Fruit fly (Drosophila melanogaster) whole organism, embryonic: ENCODE measurements around the gene CG6830.
A peak's percentile ranks its signal among the peaks of the same experiment; 100 is the strongest.

Source experiments
- Abd-B ChIP-seq: fragments of 200-800 bp; sonication (Bioruptor generic); optimal IDR thresholded peaks from 2 replicates; lab custom pipeline; 2018; ENCODE audit warnings: missing biosample characterization, mild to moderate bottlenecking, missing genetic modification characterization, moderate library complexity
- Asciz ChIP-seq: fragments of 200-800 bp; sonication (Bioruptor generic); optimal IDR thresholded peaks from 2 replicates; lab custom pipeline; 2017; ENCODE audit warnings: missing biosample characterization, mild to moderate bottlenecking, missing genetic modification characterization, missing genetic modification reagents
- CG10543 ChIP-seq: fragments of 200-800 bp; sonication (Bioruptor generic); optimal IDR thresholded peaks from 3 replicates; lab custom pipeline; 2017; ENCODE audit warnings: missing biosample characterization, mild to moderate bottlenecking, missing genetic modification characterization, moderate library complexity
- CG11560 ChIP-seq: fragments of 200-800 bp; sonication (Bioruptor generic); IDR thresholded peaks from 3 replicates; pipeline ENCODE4 v1.3.6; 2022; ENCODE audit warnings: missing biosample characterization, missing genetic modification characterization
- CG12071 ChIP-seq: fragments of 200-800 bp; sonication (Bioruptor generic); optimal IDR thresholded peaks from 3 replicates; lab custom pipeline; 2018; ENCODE audit warnings: missing biosample characterization, mild to moderate bottlenecking, missing genetic modification characterization
- CG12236 ChIP-seq: fragments of 200-800 bp; sonication (Bioruptor generic); optimal IDR thresholded peaks from 2 replicates; lab custom pipeline; 2016; ENCODE audit warnings: missing biosample characterization, missing genetic modification characterization
- CG13296 ChIP-seq: fragments of 200-800 bp; sonication (Bioruptor generic); optimal IDR thresholded peaks from 3 replicates; lab custom pipeline; 2018; ENCODE audit warnings: missing biosample characterization, mild to moderate bottlenecking, missing genetic modification characterization
- CG13894 ChIP-seq: fragments of 200-800 bp; sonication (Bioruptor generic); optimal IDR thresholded peaks from 3 replicates; lab custom pipeline; 2018; ENCODE audit warnings: missing biosample characterization, mild to moderate bottlenecking, missing genetic modification characterization, moderate library complexity
- CG15696 ChIP-seq: fragments of 200-800 bp; sonication (Bioruptor generic); optimal IDR thresholded peaks from 2 replicates; lab custom pipeline; 2019; ENCODE audit warnings: missing biosample characterization, mild to moderate bottlenecking, missing genetic modification characterization, moderate library complexity
- CG17359 ChIP-seq: fragments of 200-800 bp; sonication (Bioruptor generic); optimal IDR thresholded peaks from 3 replicates; lab custom pipeline; 2018; ENCODE audit warnings: missing biosample characterization, mild to moderate bottlenecking, missing genetic modification characterization, moderate library complexity
- CG18476 ChIP-seq: fragments of 200-800 bp; sonication (Bioruptor generic); optimal IDR thresholded peaks from 2 replicates; lab custom pipeline; 2016; ENCODE audit warnings: missing biosample characterization, mild to moderate bottlenecking, missing genetic modification characterization
- CG2678 ChIP-seq: fragments of 200-800 bp; sonication (Bioruptor generic); optimal IDR thresholded peaks from 3 replicates; lab custom pipeline; 2019; ENCODE audit warnings: missing biosample characterization, mild to moderate bottlenecking, missing genetic modification characterization, moderate library complexity
- CG2875 ChIP-seq: fragments of 200-800 bp; sonication (Bioruptor generic); optimal IDR thresholded peaks from 2 replicates; lab custom pipeline; 2017; ENCODE audit warnings: missing biosample characterization, mild to moderate bottlenecking, missing genetic modification characterization, missing genetic modification reagents
- CG3281 ChIP-seq: fragments of 200-800 bp; sonication (Bioruptor generic); optimal IDR thresholded peaks from 3 replicates; lab custom pipeline; 2017; ENCODE audit warnings: missing biosample characterization, mild to moderate bottlenecking, missing genetic modification characterization
- CG34376 ChIP-seq: fragments of 200-800 bp; sonication (Bioruptor generic); optimal IDR thresholded peaks from 2 replicates; lab custom pipeline; 2018; ENCODE audit warnings: missing biosample characterization, mild to moderate bottlenecking, missing genetic modification characterization
- CG6175 ChIP-seq: fragments of 200-800 bp; sonication (Bioruptor generic); IDR thresholded peaks from 3 replicates; pipeline ENCODE4 v1.3.6; 2022; ENCODE audit warnings: missing biosample characterization, missing genetic modification characterization
- CG6813 ChIP-seq: fragments of 200-800 bp; sonication (Bioruptor generic); optimal IDR thresholded peaks from 2 replicates; lab custom pipeline; 2017; ENCODE audit warnings: missing biosample characterization, missing genetic modification characterization, mild to moderate bottlenecking, moderate library complexity, missing genetic modification reagents
- CG7786 ChIP-seq: fragments of 200-800 bp; sonication (Bioruptor generic); optimal IDR thresholded peaks from 2 replicates; lab custom pipeline; 2016; ENCODE audit warnings: missing biosample characterization, missing genetic modification characterization
- CG8290 ChIP-seq, 3 experiments: fragments of 200-800 bp; sonication (Bioruptor generic); optimal IDR thresholded peaks; 2 replicates each; lab custom pipeline; 2016 to 2019; ENCODE audit warnings: missing biosample characterization in 3 of 3, missing genetic modification characterization in 3 of 3, mild to moderate bottlenecking in 2 of 3, moderate library complexity in 1 of 3
- CG8359 ChIP-seq: fragments of 200-800 bp; sonication (Bioruptor generic); optimal IDR thresholded peaks from 2 replicates; lab custom pipeline; 2017; ENCODE audit warnings: missing biosample characterization, mild to moderate bottlenecking, missing genetic modification characterization, borderline replicate concordance
- Dek ChIP-seq: fragments of 200-800 bp; sonication (Bioruptor generic); optimal IDR thresholded peaks from 3 replicates; lab custom pipeline; 2019; ENCODE audit warnings: missing biosample characterization, mild to moderate bottlenecking, missing genetic modification characterization, moderate library complexity
- Dll ChIP-seq: fragments of 200-800 bp; sonication (Bioruptor generic); IDR thresholded peaks from 4 replicates; pipeline ENCODE4 v1.3.6; 2022; ENCODE audit warnings: missing biosample characterization, missing genetic modification characterization; ENCODE audit not compliant: partially characterized antibody
- Fer1 ChIP-seq: fragments of 200-800 bp; sonication (Bioruptor generic); optimal IDR thresholded peaks from 2 replicates; lab custom pipeline; 2017; ENCODE audit warnings: missing biosample characterization, mild to moderate bottlenecking, missing genetic modification characterization
- GATAe ChIP-seq: fragments of 200-800 bp; sonication (Bioruptor generic); conservative IDR thresholded peaks from 2 replicates; pipeline ENCODE4 v1.3.6; 2022; ENCODE audit warnings: missing biosample characterization, missing genetic modification characterization
- Meics ChIP-seq: fragments of 200-800 bp; sonication (Bioruptor generic); optimal IDR thresholded peaks from 2 replicates; lab custom pipeline; 2017; ENCODE audit warnings: missing biosample characterization, mild to moderate bottlenecking, missing genetic modification characterization
- Ssrp ChIP-seq: fragments of 200-800 bp; sonication (Bioruptor generic); optimal IDR thresholded peaks from 2 replicates; lab custom pipeline; 2018; ENCODE audit warnings: missing biosample characterization, mild to moderate bottlenecking, missing genetic modification characterization, moderate library complexity
- bowl ChIP-seq: fragments of 200-800 bp; sonication (Bioruptor generic); IDR thresholded peaks from 2 replicates; pipeline ENCODE4 v1.3.6; 2022; ENCODE audit warnings: missing biosample characterization, missing genetic modification characterization
- crp ChIP-seq, 2 experiments: fragments of 200-800 bp; sonication (Bioruptor generic); optimal IDR thresholded peaks; 2 replicates in 1 of 2; 3 replicates in 1 of 2; lab custom pipeline; 2017; ENCODE audit warnings: missing biosample characterization in 2 of 2, missing genetic modification characterization in 2 of 2, mild to moderate bottlenecking in 1 of 2, moderate library complexity in 1 of 2
- exex ChIP-seq: fragments of 200-800 bp; sonication (Bioruptor generic); optimal IDR thresholded peaks from 4 replicates; lab custom pipeline; 2018; ENCODE audit warnings: missing biosample characterization, mild to moderate bottlenecking, missing genetic modification characterization, moderate library complexity
- ftz-f1 ChIP-seq: fragments of 200-800 bp; sonication (Bioruptor generic); optimal IDR thresholded peaks from 2 replicates; lab custom pipeline; 2016; ENCODE audit warnings: missing biosample characterization, missing genetic modification characterization
- gfzf ChIP-seq: fragments of 200-800 bp; sonication (Bioruptor generic); optimal IDR thresholded peaks from 2 replicates; lab custom pipeline; 2016; ENCODE audit warnings: missing biosample characterization, mild to moderate bottlenecking, missing genetic modification characterization, moderate library complexity
- lab ChIP-seq: fragments of 200-800 bp; sonication (Bioruptor generic); optimal IDR thresholded peaks from 3 replicates; lab custom pipeline; 2017; ENCODE audit warnings: missing biosample characterization, missing genetic modification characterization, mild to moderate bottlenecking, moderate library complexity, missing genetic modification reagents
- mirr ChIP-seq: fragments of 200-800 bp; sonication (Bioruptor generic); optimal IDR thresholded peaks from 3 replicates; lab custom pipeline; 2018; ENCODE audit warnings: missing biosample characterization, mild to moderate bottlenecking, missing genetic modification characterization
- mld ChIP-seq: fragments of 200-800 bp; sonication (Bioruptor generic); IDR thresholded peaks from 3 replicates; pipeline ENCODE4 v1.3.6; 2022; ENCODE audit warnings: missing biosample characterization, missing genetic modification characterization; ENCODE audit not compliant: partially characterized antibody
- pros ChIP-seq: fragments of 200-800 bp; sonication (Bioruptor generic); optimal IDR thresholded peaks from 3 replicates; lab custom pipeline; 2019; ENCODE audit warnings: missing biosample characterization, mild to moderate bottlenecking, missing genetic modification characterization, moderate library complexity
- scrt ChIP-seq: fragments of 200-800 bp; sonication (Bioruptor generic); optimal IDR thresholded peaks from 2 replicates; lab custom pipeline; 2018; ENCODE audit warnings: missing biosample characterization, mild to moderate bottlenecking, missing genetic modification characterization, moderate library complexity
- sd ChIP-seq: fragments of 200-800 bp; sonication (Bioruptor generic); optimal IDR thresholded peaks from 3 replicates; lab custom pipeline; 2018; ENCODE audit warnings: missing biosample characterization, mild to moderate bottlenecking, missing genetic modification characterization, moderate library complexity
- sens ChIP-seq: fragments of 200-800 bp; sonication (Bioruptor generic); peaks from one replicate; lab custom pipeline; 2016; ENCODE audit warnings: missing biosample characterization, missing genetic modification characterization
- sens-2 ChIP-seq: fragments of 200-800 bp; sonication (Bioruptor generic); IDR thresholded peaks from 2 replicates; pipeline ENCODE4 v1.3.6; 2022; ENCODE audit warnings: missing biosample characterization, missing genetic modification characterization
- seq ChIP-seq: fragments of 200-800 bp; sonication (Bioruptor generic); IDR thresholded peaks from 2 replicates; pipeline ENCODE4 v1.3.6; 2022; ENCODE audit warnings: missing biosample characterization, missing genetic modification characterization
- slp2 ChIP-seq: fragments of 200-800 bp; sonication (Bioruptor generic); optimal IDR thresholded peaks from 2 replicates; lab custom pipeline; 2016; ENCODE audit warnings: missing biosample characterization, missing genetic modification characterization
- sqz ChIP-seq: fragments of 200-800 bp; sonication (Bioruptor generic); optimal IDR thresholded peaks from 3 replicates; lab custom pipeline; 2018; ENCODE audit warnings: missing biosample characterization, mild to moderate bottlenecking, missing genetic modification characterization
- sug ChIP-seq: fragments of 200-800 bp; optimal IDR thresholded peaks from 2 replicates; lab custom pipeline; 2019; ENCODE audit warnings: missing biosample characterization, mild to moderate bottlenecking, missing genetic modification characterization, moderate library complexity
- ttk ChIP-seq: fragments of 200-800 bp; sonication (Bioruptor generic); IDR thresholded peaks from 2 replicates; pipeline ENCODE4 v2.1.2; 2022; ENCODE audit warnings: missing biosample characterization, missing genetic modification characterization
- twi ChIP-seq: fragments of 200-800 bp; optimal IDR thresholded peaks from 2 replicates; lab custom pipeline; 2019; ENCODE audit warnings: missing biosample characterization, mild to moderate bottlenecking, missing genetic modification characterization, moderate library complexity
- unpg ChIP-seq: fragments of 200-800 bp; sonication (Bioruptor generic); optimal IDR thresholded peaks from 3 replicates; lab custom pipeline; 2018; ENCODE audit warnings: missing biosample characterization, mild to moderate bottlenecking, missing genetic modification characterization, moderate library complexity
- vnd ChIP-seq: fragments of 200-800 bp; sonication (Bioruptor generic); IDR thresholded peaks from 3 replicates; pipeline ENCODE4 v1.3.6; 2022; ENCODE audit warnings: missing biosample characterization, missing genetic modification characterization; ENCODE audit not compliant: partially characterized antibody

CG6830 gene

dm6 chr3R:11665925-11666687 lies 18.0 kb downstream of the CG6830 start:
- peak; percentile 42 for TF ChIP-seq lab
- no peak for TF ChIP-seq slp2 (GFP tag; lab: Kevin White, UChicago)
- TF ChIP-seq Dll (GFP tag; lab: Robert Waterston, UW): no peak
- peak; percentile 78 for TF ChIP-seq GATAe (GFP tag; lab: Robert Waterston, UW)
- TF ChIP-seq sd (tag; lab: Kevin White, UChicago): peak; percentile 85
- peak; percentile 2 for TF ChIP-seq scrt (GFP tag; lab: Kevin White, UChicago)
- TF ChIP-seq CG3281 (GFP tag; lab: Kevin White, UChicago): peak; percentile 18
- peak; percentile 25 for TF ChIP-seq CG10543 (GFP tag; lab: Kevin White, UChicago)
- no peak for TF ChIP-seq ttk (GFP tag; lab: Robert Waterston, UW)
- no peak for TF ChIP-seq CG12236 (GFP tag; lab: Kevin White, UChicago)
- no peak for TF ChIP-seq Ssrp (tag; lab: Kevin White, UChicago)
- no peak for TF ChIP-seq mld (GFP tag; lab: Robert Waterston, UW)
- peak; percentile 65 for TF ChIP-seq sens (GFP tag; lab: Kevin White, UChicago)
- TF ChIP-seq mirr (GFP tag; lab: Kevin White, UChicago): peak; percentile 82
- TF ChIP-seq CG2678 (tag; lab: Kevin White, UChicago): peak; percentile 42
- TF ChIP-seq CG8290 (GFP tag; optimal IDR thresholded peaks at IDR 0.05; lab: Kevin White, UChicago): no peak
- peak in 1 of 2 experiments; percentile 6 for TF ChIP-seq CG8290 (tag; optimal IDR thresholded peaks at IDR 0.05; lab: Kevin White, UChicago)
- no peak for TF ChIP-seq CG2875 (GFP tag; lab: Kevin White, UChicago)
- TF ChIP-seq sqz (GFP tag; lab: Kevin White, UChicago): peak; percentile 91
- peak; percentile 39 for TF ChIP-seq Fer1 (GFP tag; lab: Kevin White, UChicago)
- no peak for TF ChIP-seq bowl (GFP tag; lab: Robert Waterston, UW)
- TF ChIP-seq Meics (GFP tag; lab: Kevin White, UChicago): no peak
- no peak for TF ChIP-seq CG12071 (GFP tag; lab: Kevin White, UChicago)
- peak; percentile 91 for TF ChIP-seq CG34376
- no peak for TF ChIP-seq crp (GFP tag; optimal IDR thresholded peaks at IDR 0.05; lab: Kevin White, UChicago)
- peak; percentile 4 for TF ChIP-seq unpg (GFP tag; lab: Kevin White, UChicago)
- TF ChIP-seq ftz-f1 (GFP tag; lab: Kevin White, UChicago): peak; percentile 40
- TF ChIP-seq seq: 0 out of 2 replicates have a peak, but pooled peaks have one; percentile 10
- no peak for TF ChIP-seq gfzf (GFP tag; lab: Kevin White, UChicago)
- TF ChIP-seq CG15696: no peak
- no peak for TF ChIP-seq Abd-B
- no peak for TF ChIP-seq CG7786
- TF ChIP-seq CG8359 (GFP tag; lab: Kevin White, UChicago): no peak
- no peak for TF ChIP-seq twi (tag; lab: Kevin White, UChicago)
- no peak for TF ChIP-seq vnd (GFP tag; lab: Robert Waterston, UW)
- peak; percentile 91 for TF ChIP-seq sug (tag; lab: Kevin White, UChicago)
- TF ChIP-seq CG18476: peak; percentile 32
- TF ChIP-seq CG6813 (GFP tag; lab: Kevin White, UChicago): peak; percentile 19
- TF ChIP-seq pros (GFP tag; lab: Kevin White, UChicago): peak; percentile 39
- peak; percentile 34 for TF ChIP-seq CG17359
- TF ChIP-seq CG6175 (GFP tag; lab: Robert Waterston, UW): 0 out of 3 replicates have a peak, but pooled peaks have one; percentile 10
- TF ChIP-seq CG13296 (GFP tag; lab: Kevin White, UChicago): peak; percentile 75
- peak; percentile 95 for TF ChIP-seq exex
- no peak for TF ChIP-seq CG11560 (tag; lab: Robert Waterston, UW)
- TF ChIP-seq Asciz: no peak
- 0 out of 2 replicates have a peak, but pooled peaks have one; percentile 21 for TF ChIP-seq sens-2 (GFP tag; lab: Robert Waterston, UW)
- peak; percentile 11 for TF ChIP-seq CG13894 (tag; lab: Kevin White, UChicago)
- TF ChIP-seq Dek (tag; lab: Kevin White, UChicago): peak; percentile 41
